Worm (Caenorhabditis elegans): ENCODE data around the gene trcs-2.

DNA sequence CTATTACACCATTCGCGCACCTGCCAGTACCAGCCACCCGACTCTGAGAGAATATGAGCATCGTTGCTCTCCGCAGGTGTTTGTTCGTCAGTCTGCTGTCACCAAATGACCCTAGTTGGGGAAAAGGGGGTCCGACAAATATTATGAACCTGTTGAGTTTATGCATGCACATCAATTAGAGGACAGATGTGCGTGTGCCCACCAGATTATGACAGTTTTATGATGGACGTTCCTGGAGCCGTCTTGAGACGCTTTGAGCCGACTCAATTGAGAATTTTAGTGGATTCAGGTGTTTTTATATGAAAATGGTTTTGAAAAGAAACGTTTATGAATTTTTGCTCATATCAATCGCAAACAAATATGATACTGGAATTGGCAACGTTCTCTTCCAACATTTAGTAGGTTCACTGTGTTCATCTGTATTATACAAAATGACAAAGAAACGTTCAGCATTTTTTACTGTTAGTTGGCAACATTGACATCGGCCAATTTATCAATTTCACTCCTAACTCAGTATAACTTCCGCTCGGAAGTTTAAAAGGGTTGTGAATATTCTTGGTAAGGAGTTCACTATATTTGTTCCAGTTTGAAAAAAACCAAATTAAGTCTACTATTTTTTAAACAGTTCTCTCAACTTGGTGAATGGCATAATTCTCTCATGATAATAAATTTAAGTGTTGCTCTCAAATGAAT, 25.1 kb downstream of the trcs-2 start:
- TF ChIP-seq ces-1 (GFP tag; optimal IDR thresholded peaks at IDR 0.05) (no peak), ceh-83 (GFP tag; optimal IDR thresholded peaks at IDR 0.05) (no peak), mep-1 (tag; optimal IDR thresholded peaks at IDR 0.05) (no peak), sptf-1 (tag; optimal IDR thresholded peaks at IDR 0.05) (no peak), nhr-237 (tag; optimal IDR thresholded peaks at IDR 0.05) (no peak), snpc-4 (tag; optimal IDR thresholded peaks at IDR 0.05) (no peak)
